Worm (Caenorhabditis elegans): ENCODE measurements around the gene F59E12.15.
"Not testable (repeated sequence)": the region's sequence is repeated elsewhere in the genome, so short reads cannot be mapped to it uniquely, and the experiment has no call there.

Gene F59E12.15

DNA sequence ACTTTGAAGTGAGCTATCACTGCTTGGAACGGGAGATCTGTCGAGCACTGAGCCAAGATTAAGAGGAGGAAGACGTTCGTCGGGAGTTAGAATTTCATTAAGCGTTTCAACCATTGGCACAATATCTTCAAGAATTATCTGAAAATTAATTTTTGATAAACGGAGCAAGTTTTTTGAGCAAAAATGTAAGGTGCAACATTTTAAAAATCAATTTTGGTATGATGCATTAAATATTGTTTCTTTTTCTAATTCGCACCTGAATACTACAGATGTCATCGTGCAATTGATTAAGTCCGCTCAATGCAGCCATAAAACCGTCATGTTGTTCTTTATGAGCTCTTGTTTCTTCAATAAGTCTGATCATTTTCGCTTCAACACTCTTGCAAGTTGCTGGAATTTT is 20.1 kb upstream of the F59E12.15 start, which contains the start of gene ddl-1:
Gene ddl-1, minus strand, starts transcription at position 101 of the 400 bp plus-strand sequence.
- TF ChIP-seq unc-62 (GFP tag; optimal IDR thresholded peaks at IDR 0.05): no peak

DNA sequence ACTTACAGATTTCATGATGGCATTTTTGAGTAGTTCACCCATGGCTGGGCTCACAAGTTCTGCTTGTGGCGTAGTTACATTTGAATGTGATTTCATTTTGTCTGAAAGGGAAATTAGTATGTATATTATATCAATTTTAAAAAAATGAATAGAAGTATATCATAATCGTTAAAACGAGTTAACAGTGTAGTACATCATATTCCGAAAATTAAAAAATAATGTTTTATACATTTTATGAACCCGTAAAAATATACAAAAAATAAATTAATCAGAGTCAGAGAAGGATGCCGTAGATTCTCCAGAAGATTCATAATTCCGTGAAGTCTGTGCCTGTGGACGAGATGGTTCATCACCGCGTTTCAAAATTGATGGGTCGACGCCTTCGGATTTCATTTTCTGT is 18.8 kb upstream of the F59E12.15 start, which contains the start of gene F59E12.9:
Gene F59E12.9, minus strand, starts transcription at position 101 of the 400 bp plus-strand sequence.
- TF ChIP-seq unc-62 (GFP tag; optimal IDR thresholded peaks at IDR 0.05): no peak

DNA sequence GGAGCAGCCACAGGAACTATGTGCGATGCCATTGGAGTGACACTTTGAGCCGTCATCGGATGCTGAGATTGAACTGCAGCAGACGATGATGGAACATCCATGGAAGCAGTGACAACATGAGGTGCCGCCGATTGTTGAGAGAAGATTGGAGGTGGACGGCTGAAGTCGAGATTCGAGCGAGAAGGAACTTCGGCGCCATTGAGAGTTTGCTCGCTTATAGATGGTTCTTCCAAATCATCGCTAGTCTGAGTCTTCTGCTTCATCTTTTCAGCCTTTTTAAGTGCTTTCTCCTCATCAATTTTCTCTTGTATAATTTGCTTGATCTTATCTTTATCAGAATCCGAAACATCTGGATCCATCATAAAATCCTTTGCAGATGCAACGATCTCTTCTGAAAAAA is 13.9 kb upstream of the F59E12.15 start:
- TF ChIP-seq unc-62 (GFP tag; optimal IDR thresholded peaks at IDR 0.05): no peak

DNA sequence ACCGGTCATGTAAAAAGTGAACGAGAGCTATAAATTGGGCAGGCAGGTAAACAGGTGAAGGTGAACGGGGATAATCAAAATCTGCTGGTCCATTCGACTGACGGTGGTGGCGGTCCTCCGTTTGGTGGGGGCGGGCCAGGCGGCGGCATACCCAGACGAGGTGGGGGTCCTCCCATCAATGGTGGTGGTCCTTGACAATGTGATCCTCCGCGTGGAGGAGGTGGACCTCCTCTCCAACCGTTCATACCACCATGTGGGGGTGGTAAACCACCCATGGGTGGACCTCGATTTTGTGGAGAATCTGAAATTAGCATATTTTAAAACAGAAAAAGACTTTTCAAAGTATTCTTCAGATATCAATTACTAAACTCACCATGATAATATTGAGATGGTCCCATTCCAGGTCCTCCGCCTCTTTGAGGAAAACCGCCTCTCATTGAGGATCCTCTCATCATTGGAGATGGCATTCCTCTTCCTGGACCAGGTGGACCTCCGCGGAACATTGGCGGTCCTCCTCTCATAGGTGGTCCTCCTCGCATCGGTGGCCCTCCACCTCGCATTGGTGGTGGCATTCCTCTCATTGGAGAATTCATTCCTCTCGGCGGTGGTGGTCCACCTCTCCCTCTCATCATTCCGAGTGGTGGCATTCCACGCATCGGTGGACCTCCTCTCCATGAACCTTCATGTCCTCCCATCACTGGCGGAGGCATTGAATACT is 12.3 kb upstream of the F59E12.15 start:
- no peak for TF ChIP-seq unc-62 (GFP tag; optimal IDR thresholded peaks at IDR 0.05)

ce11 chrII:5638059-5638458 is 9.9 kb upstream of the F59E12.15 start, which contains the start of gene F59E12.3:
Gene F59E12.3, plus strand, starts transcription at chrII:5638359.
- TF ChIP-seq unc-62 (GFP tag; optimal IDR thresholded peaks at IDR 0.05): no peak

DNA sequence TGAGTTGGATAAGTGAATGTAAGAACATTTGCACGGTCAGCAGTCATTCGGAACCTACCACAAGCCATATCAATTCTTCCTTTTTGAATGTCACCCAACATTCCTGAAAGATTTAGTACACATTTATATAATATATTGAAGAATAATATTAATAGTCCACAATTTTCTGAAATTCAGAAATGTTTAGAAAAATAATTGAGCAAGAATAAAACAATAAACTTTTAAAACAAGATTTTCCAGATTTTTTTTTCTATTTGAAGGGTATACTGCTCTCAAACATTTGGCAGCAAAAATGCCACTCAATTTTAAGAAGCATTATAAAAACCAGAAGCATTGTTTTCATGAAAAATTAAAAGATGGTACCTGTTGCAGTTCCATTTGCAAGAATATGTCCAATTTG is 8.7 kb upstream of the F59E12.15 start, which contains the start of gene F59E12.8:
Gene F59E12.8, minus strand, starts transcription at position 101 of the 400 bp plus-strand sequence.
- TF ChIP-seq unc-62 (GFP tag; optimal IDR thresholded peaks at IDR 0.05): no peak

DNA sequence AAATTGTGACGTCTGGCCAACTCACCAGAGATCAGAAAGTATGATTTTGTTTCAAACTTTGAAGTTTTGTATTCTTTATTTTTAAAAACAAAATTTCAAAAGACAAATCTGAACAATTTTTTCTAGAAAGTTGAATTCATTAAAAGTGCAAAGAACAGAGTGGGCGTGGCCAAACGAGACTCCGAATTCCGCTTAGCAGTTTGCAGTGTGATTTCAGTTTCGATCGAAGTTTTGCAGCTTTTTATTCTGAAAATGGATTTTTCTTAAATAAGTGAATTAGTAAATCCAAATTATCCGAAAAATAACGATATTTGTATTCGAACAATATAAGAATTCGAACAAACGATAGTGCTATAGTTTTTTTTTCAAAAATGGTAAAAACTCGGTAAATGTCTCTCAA is 5.3 kb upstream of the F59E12.15 start:
- TF ChIP-seq unc-62 (GFP tag; optimal IDR thresholded peaks at IDR 0.05): no peak

ce11 chrII:5630851-5631401 is 2.8 kb upstream of the F59E12.15 start, which contains the start of the genes F59E12.6 and npl-4.1:
Gene F59E12.6, minus strand, starts transcription at chrII:5630951.
Gene npl-4.1, plus strand, starts transcription at chrII:5631351.
- not testable (repeated sequence) for TF ChIP-seq unc-62 (GFP tag; optimal IDR thresholded peaks at IDR 0.05)

- not testable (repeated sequence) for TF ChIP-seq unc-62 (GFP tag; optimal IDR thresholded peaks at IDR 0.05)
Observed at ce11 chrII:5622383-5622939, 5.7 kb downstream of the F59E12.15 start, which contains the start of the genes eif-3.L and npl-4.2. Gene eif-3.L, minus strand, starts transcription at chrII:5622483. Gene npl-4.2, plus strand, starts transcription at chrII:5622889.

DNA sequence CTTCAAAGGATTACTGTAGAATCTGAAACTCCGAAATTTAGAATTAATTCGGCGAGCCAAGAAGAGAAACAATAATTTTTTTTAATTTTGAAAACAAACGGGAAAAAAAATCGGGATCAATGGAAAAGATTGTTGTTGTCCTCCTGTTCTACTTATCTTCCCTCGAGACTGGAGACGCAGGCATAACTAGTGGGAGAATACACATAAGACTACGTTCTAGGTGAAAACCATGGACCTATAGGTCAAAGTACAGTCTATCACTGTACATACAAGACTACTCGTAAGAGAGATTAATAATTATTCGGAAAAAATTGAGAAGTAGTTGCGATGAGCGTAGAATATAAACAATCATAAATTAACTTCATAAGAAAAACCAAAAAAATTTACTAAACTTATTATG is 8.9 kb downstream of the F59E12.15 start, which contains the start of gene dhs-6:
Gene dhs-6, minus strand, starts transcription at position 22 of the 400 bp plus-strand sequence.
- TF ChIP-seq unc-62 (GFP tag; optimal IDR thresholded peaks at IDR 0.05): no peak

DNA sequence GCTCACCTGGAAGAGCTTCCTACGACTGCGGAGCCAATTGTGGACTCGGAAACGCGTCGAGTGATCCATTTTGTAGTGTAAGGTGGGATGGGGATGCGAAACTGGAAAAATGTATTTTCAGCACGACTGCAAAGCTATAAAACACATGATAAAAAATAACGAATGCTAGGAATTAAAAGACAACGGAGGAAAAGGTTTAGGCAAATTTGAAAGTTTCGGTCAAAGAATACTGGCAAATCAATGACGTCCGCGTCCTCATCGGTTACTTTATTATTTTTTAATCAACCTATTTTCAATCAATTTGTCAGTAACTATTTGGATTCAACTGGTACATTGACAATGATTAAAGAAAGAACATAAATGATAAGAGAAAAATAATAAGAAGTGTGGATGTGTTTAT is 20.4 kb downstream of the F59E12.15 start, which contains the start of gene C17G10.7:
Gene C17G10.7, minus strand, starts transcription at position 101 of the 400 bp plus-strand sequence.
- no peak for TF ChIP-seq unc-62 (GFP tag; optimal IDR thresholded peaks at IDR 0.05)

DNA sequence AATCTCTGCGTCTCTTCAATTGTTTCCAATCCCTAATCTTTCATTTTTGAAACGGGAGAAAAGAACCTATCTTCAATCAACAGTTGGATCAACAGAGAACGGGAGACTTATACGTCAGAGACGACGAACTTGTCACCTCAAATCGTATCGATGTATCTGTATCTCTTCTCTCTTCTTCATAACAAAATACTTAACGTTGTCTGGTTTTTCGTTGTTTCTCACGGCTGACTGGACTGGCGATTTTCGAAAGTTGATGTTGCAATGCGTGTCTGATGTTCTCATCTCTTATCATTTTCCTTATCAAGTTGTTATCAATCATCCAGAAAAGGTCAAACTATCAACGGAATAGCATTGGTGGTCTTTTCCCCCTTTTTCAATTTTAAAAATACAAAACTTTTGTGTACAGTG is 22.6 kb downstream of the F59E12.15 start:
- TF ChIP-seq unc-62 (GFP tag; optimal IDR thresholded peaks at IDR 0.05): no peak

- no peak for TF ChIP-seq unc-62 (GFP tag; optimal IDR thresholded peaks at IDR 0.05)
Observed at ce11 chrII:5604441-5604840, 23.7 kb downstream of the F59E12.15 start.

- TF ChIP-seq unc-62 (GFP tag; optimal IDR thresholded peaks at IDR 0.05): no peak
Observed at ce11 chrII:5603194-5603593, 25.0 kb downstream of the F59E12.15 start, which contains the start of gene C17G10.6. Gene C17G10.6, minus strand, starts transcription at chrII:5603294.

- TF ChIP-seq unc-62 (GFP tag; optimal IDR thresholded peaks at IDR 0.05): no peak
Observed at ce11 chrII:5599326-5600044, 28.7 kb downstream of the F59E12.15 start, which contains the start of gene C17G10.10. Gene C17G10.10, minus strand, starts transcription at chrII:5599376.

Measured in whole organism, dauer.